Worm (Caenorhabditis elegans) whole organism, L1 larva: ENCODE measurements around the gene nep-4.

ENCODE experiments used
- F16B12.6 ChIP-seq: fragments of 150-350 bp; optimal IDR thresholded peaks from 2 replicates; lab custom pipeline; 2014; ENCODE audit warnings: missing biosample characterization, missing genetic modification characterization
- Y116A8C.19 ChIP-seq: sonication (generic microtip); optimal IDR thresholded peaks from 2 replicates; lab custom pipeline; 2016; ENCODE audit warnings: missing compliant biosample characterization, missing genetic modification characterization, borderline replicate concordance
- aha-1 ChIP-seq: fragments of 150-350 bp; optimal IDR thresholded peaks from 2 replicates; lab custom pipeline; 2014; ENCODE audit warnings: missing biosample characterization, missing genetic modification characterization
- aly-2 ChIP-seq: fragments of 150-350 bp; optimal IDR thresholded peaks from 2 replicates; lab custom pipeline; 2014; ENCODE audit warnings: missing biosample characterization, missing genetic modification characterization
- ceh-8 ChIP-seq: fragments of 200-800 bp; sonication (Bioruptor generic); optimal IDR thresholded peaks from 2 replicates; lab custom pipeline; 2018; ENCODE audit warnings: mild to moderate bottlenecking, missing genetic modification characterization, moderate library complexity, missing compliant biosample characterization
- ceh-82 ChIP-seq, 3 experiments: fragments of 150-350 bp in 1 of 3; sonication (generic microtip) in 2 of 3; optimal IDR thresholded peaks; 2 replicates each; lab custom pipeline; 2014 to 2017; ENCODE audit warnings: missing biosample characterization in 3 of 3, missing genetic modification characterization in 3 of 3
- ceh-88 ChIP-seq: fragments of 200-800 bp; sonication (Bioruptor generic); IDR thresholded peaks from 2 replicates; pipeline ENCODE4 v1.3.6; 2022; ENCODE audit warnings: missing genetic modification characterization, missing compliant biosample characterization
- ceh-90 ChIP-seq: sonication (generic microtip); optimal IDR thresholded peaks from 2 replicates; lab custom pipeline; 2016; ENCODE audit warnings: missing genetic modification characterization, missing compliant biosample characterization
- ces-1 ChIP-seq: fragments of 150-350 bp; optimal IDR thresholded peaks from 2 replicates; lab custom pipeline; 2014; ENCODE audit warnings: missing biosample characterization, missing genetic modification reagents, missing genetic modification characterization
- dsc-1 ChIP-seq: sonication (generic microtip); optimal IDR thresholded peaks from 2 replicates; lab custom pipeline; 2016; ENCODE audit warnings: mild to moderate bottlenecking, missing genetic modification characterization, missing compliant biosample characterization
- efl-1 ChIP-seq, 4 experiments: fragments of 150-350 bp; optimal IDR thresholded peaks in 3 of 4; peaks in 1 of 4; 1 replicate in 1 of 4; 2 replicates in 3 of 4; lab custom pipeline; 2014; ENCODE audit warnings: missing biosample characterization in 2 of 4, missing genetic modification characterization in 2 of 4, missing genetic modification reagents in 2 of 4
- efl-3 ChIP-seq: fragments of 200-800 bp; sonication (Bioruptor generic); optimal IDR thresholded peaks from 2 replicates; lab custom pipeline; 2018; ENCODE audit warnings: mild to moderate bottlenecking, missing genetic modification characterization, missing compliant biosample characterization
- egl-27 ChIP-seq, 2 experiments: fragments of 150-350 bp in 1 of 2; sonication (generic microtip); optimal IDR thresholded peaks; 3 replicates each; lab custom pipeline; 2017 to 2018; ENCODE audit warnings: missing biosample characterization in 2 of 2, missing genetic modification characterization in 2 of 2, missing genetic modification reagents in 2 of 2
- fkh-4 ChIP-seq: sonication (generic microtip); optimal IDR thresholded peaks from 2 replicates; lab custom pipeline; 2016; ENCODE audit warnings: missing compliant biosample characterization, missing genetic modification characterization, borderline replicate concordance
- fkh-8 ChIP-seq: sonication (generic microtip); optimal IDR thresholded peaks from 2 replicates; lab custom pipeline; 2016; ENCODE audit warnings: mild to moderate bottlenecking, missing genetic modification characterization, missing compliant biosample characterization
- fos-1 ChIP-seq: fragments of 150-350 bp; optimal IDR thresholded peaks from 2 replicates; lab custom pipeline; 2014; ENCODE audit warnings: missing biosample characterization, missing genetic modification characterization
- hlh-17 ChIP-seq: fragments of 200-800 bp; sonication (Bioruptor generic); optimal IDR thresholded peaks from 2 replicates; lab custom pipeline; 2018; ENCODE audit warnings: missing genetic modification characterization, mild to moderate bottlenecking, missing compliant biosample characterization, moderate library complexity, borderline replicate concordance
- irx-1 ChIP-seq: sonication (generic microtip); optimal IDR thresholded peaks from 2 replicates; lab custom pipeline; 2016; ENCODE audit warnings: missing genetic modification characterization, missing compliant biosample characterization
- lin-14 ChIP-seq: fragments of 200-800 bp; sonication (Bioruptor generic); optimal IDR thresholded peaks from 2 replicates; lab custom pipeline; 2018; ENCODE audit warnings: mild to moderate bottlenecking, missing genetic modification characterization, moderate library complexity, missing compliant biosample characterization
- lin-15B ChIP-seq: fragments of 150-350 bp; sonication (generic microtip); optimal IDR thresholded peaks from 3 replicates; lab custom pipeline; 2014; ENCODE audit warnings: missing biosample characterization, missing genetic modification characterization
- lin-35 ChIP-seq, 2 experiments: fragments of 150-350 bp; optimal IDR thresholded peaks; 2 replicates each; lab custom pipeline; 2014; ENCODE audit warnings: missing biosample characterization in 2 of 2, missing genetic modification characterization in 2 of 2, missing genetic modification reagents in 2 of 2
- lin-39 ChIP-seq: fragments of 150-350 bp; optimal IDR thresholded peaks from 2 replicates; lab custom pipeline; 2014; ENCODE audit warnings: missing biosample characterization, missing genetic modification reagents, missing genetic modification characterization
- mab-9 ChIP-seq: fragments of 200-800 bp; sonication (Bioruptor generic); IDR thresholded peaks from 2 replicates; pipeline ENCODE4 v1.3.6; 2022; ENCODE audit warnings: missing genetic modification reagents, missing genetic modification characterization, missing compliant biosample characterization
- mdl-1 ChIP-seq, 2 experiments: fragments of 150-350 bp; optimal IDR thresholded peaks; 2 replicates each; lab custom pipeline; 2014 to 2017; ENCODE audit warnings: missing biosample characterization in 2 of 2, missing genetic modification characterization in 2 of 2, inconsistent platforms in 1 of 2
- mep-1 ChIP-seq: fragments of 150-350 bp; optimal IDR thresholded peaks from 2 replicates; lab custom pipeline; 2014; ENCODE audit warnings: missing biosample characterization, missing genetic modification characterization
- nhr-11 ChIP-seq: fragments of 150-350 bp; optimal IDR thresholded peaks from 2 replicates; lab custom pipeline; 2014; ENCODE audit warnings: missing biosample characterization, missing genetic modification characterization
- nhr-19 ChIP-seq: fragments of 200-800 bp; sonication (Bioruptor generic); conservative IDR thresholded peaks from 2 replicates; pipeline ENCODE4 v1.3.6; 2022; ENCODE audit warnings: missing genetic modification characterization, missing compliant biosample characterization
- nhr-20 ChIP-seq: sonication (generic microtip); optimal IDR thresholded peaks from 2 replicates; lab custom pipeline; 2016; ENCODE audit warnings: mild to moderate bottlenecking, missing genetic modification characterization, missing compliant biosample characterization
- nhr-71 ChIP-seq: sonication (generic microtip); optimal IDR thresholded peaks from 2 replicates; lab custom pipeline; 2016; ENCODE audit warnings: mild to moderate bottlenecking, missing genetic modification characterization, moderate library complexity, missing compliant biosample characterization
- nhr-77 ChIP-seq: fragments of 150-350 bp; optimal IDR thresholded peaks from 2 replicates; lab custom pipeline; 2014; ENCODE audit warnings: missing biosample characterization, missing genetic modification characterization
- nhr-85 ChIP-seq: sonication (generic microtip); peaks from one replicate; lab custom pipeline; 2016; ENCODE audit warnings: missing genetic modification characterization, inconsistent platforms, missing compliant biosample characterization
- pag-3 ChIP-seq: sonication (generic microtip); optimal IDR thresholded peaks from 2 replicates; lab custom pipeline; 2017; ENCODE audit warnings: missing genetic modification characterization, mild to moderate bottlenecking, missing compliant biosample characterization, antibody characterized with exemption, borderline replicate concordance; ENCODE audit not compliant: insufficient read depth
- rnt-1 ChIP-seq: sonication (generic microtip); optimal IDR thresholded peaks from 2 replicates; lab custom pipeline; 2016; ENCODE audit warnings: mild to moderate bottlenecking, missing genetic modification characterization, moderate library complexity, missing compliant biosample characterization
- skn-1 ChIP-seq: fragments of 150-350 bp; optimal IDR thresholded peaks from 2 replicates; lab custom pipeline; 2014; ENCODE audit warnings: missing biosample characterization, missing genetic modification characterization
- snpc-4 ChIP-seq: fragments of 150-350 bp; optimal IDR thresholded peaks from 2 replicates; lab custom pipeline; 2014; ENCODE audit warnings: missing biosample characterization, missing genetic modification characterization
- swsn-7 ChIP-seq: sonication (generic microtip); optimal IDR thresholded peaks from 2 replicates; lab custom pipeline; 2016; ENCODE audit warnings: missing genetic modification characterization, missing compliant biosample characterization
- tbx-2 ChIP-seq: sonication (generic microtip); optimal IDR thresholded peaks from 2 replicates; lab custom pipeline; 2016; ENCODE audit warnings: missing genetic modification characterization, missing compliant biosample characterization
- tlp-1 ChIP-seq: fragments of 150-350 bp; optimal IDR thresholded peaks from 2 replicates; lab custom pipeline; 2014; ENCODE audit warnings: missing biosample characterization, missing genetic modification characterization
- unc-130 ChIP-seq: fragments of 150-350 bp; optimal IDR thresholded peaks from 2 replicates; lab custom pipeline; 2017; ENCODE audit warnings: missing biosample characterization, missing genetic modification characterization, inconsistent platforms
- unc-62 ChIP-seq: fragments of 150-350 bp; optimal IDR thresholded peaks from 2 replicates; lab custom pipeline; 2014; ENCODE audit warnings: missing biosample characterization, missing genetic modification reagents, missing genetic modification characterization
- xbp-1 ChIP-seq: sonication (generic microtip); optimal IDR thresholded peaks from 2 replicates; lab custom pipeline; 2016; ENCODE audit warnings: missing genetic modification characterization, missing compliant biosample characterization
- zag-1 ChIP-seq: fragments of 150-350 bp; optimal IDR thresholded peaks from 2 replicates; lab custom pipeline; 2014; ENCODE audit warnings: missing biosample characterization, missing genetic modification characterization

Gene nep-4

DNA sequence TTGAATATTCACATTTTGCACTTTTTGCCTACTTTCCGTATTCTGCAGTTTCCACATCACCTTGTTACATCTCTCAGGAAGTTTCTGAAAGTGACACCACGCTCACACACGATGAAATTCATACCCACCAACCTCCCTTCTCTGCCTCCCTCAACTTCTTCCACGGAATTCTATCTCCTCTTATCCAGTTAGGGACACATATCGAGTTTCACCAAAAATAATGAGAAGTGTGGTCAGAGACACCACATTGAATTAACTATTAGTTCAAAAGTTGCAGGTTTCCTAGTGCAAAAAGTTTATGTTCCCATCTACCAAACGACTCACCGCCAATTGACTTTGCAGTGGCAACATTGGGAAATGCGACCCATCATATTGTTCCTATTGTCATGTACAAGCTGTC, 12.8 kb downstream of the nep-4 start:
- TF ChIP-seq nhr-85 (tag; lab: Kevin White, UChicago): peak; percentile 17
- TF ChIP-seq ces-1 (GFP tag; lab: Kevin White, UChicago): no peak

DNA sequence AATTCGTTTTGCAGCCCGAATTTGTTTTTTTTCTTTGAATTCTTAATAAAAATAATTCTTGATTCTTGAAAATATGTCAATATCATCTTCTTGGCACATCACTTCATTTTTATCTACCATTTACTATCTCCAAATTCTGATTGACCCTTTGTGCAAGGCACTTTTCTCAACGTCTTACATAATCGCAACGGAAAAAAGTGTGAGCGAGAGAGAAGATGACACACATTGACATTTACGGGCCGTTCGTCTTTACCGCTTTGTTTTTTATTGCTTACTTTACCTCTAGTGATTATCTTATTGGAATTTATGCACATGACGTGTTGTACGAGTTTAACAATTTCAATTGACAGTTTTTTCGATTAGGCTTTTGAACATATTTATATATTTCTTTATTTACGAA, 14.6 kb downstream of the nep-4 start:
- no peak for TF ChIP-seq unc-62 (GFP tag; lab: Kevin White, UChicago)
- no peak for TF ChIP-seq mdl-1 (tag; optimal IDR thresholded peaks at IDR 0.05; lab: Kevin White, UChicago)
- no peak for TF ChIP-seq aha-1 (tag; lab: Kevin White, UChicago)
- TF ChIP-seq pag-3 (tag; lab: Kevin White, UChicago): no peak
- TF ChIP-seq swsn-7 (tag; lab: Kevin White, UChicago): no peak
- no peak for TF ChIP-seq fkh-4 (tag; lab: Kevin White, UChicago)
- TF ChIP-seq mab-9 (GFP tag; lab: Robert Waterston, UW): no peak
- TF ChIP-seq unc-130 (tag; lab: Kevin White, UChicago): no peak
- no peak for TF ChIP-seq hlh-17 (GFP tag; lab: Kevin White, UChicago)
- TF ChIP-seq zag-1 (tag; lab: Kevin White, UChicago): no peak
- no peak for TF ChIP-seq lin-14
- TF ChIP-seq tlp-1 (tag; lab: Kevin White, UChicago): no peak
- TF ChIP-seq dsc-1 (tag; lab: Kevin White, UChicago): no peak
- no peak for TF ChIP-seq nhr-71 (tag; lab: Kevin White, UChicago)

DNA sequence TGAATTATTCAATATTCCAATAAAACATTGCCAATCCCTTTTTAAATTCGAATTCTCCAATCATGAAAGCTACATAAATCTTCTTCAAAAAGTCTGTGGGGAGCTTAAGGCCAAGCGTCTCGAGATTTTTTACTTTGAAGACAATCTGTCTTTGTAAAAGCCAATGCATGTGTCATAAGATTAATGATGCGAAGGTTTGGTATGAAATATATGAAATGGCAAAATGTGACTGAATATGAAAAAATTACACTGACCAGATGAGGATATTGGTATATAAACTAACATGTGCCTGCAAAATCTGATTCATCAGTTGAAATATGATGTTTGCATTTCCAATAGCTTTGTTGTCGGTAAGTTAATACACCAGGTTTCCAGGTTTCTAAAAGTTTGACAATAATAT, 17.3 kb downstream of the nep-4 start, which contains the start of gene C53B7.2:
Gene C53B7.2, plus strand, starts transcription at position 301 of the 400 bp plus-strand sequence.
- TF ChIP-seq mep-1 (tag; lab: Kevin White, UChicago): no peak
- TF ChIP-seq lin-14: peak; percentile 5

DNA sequence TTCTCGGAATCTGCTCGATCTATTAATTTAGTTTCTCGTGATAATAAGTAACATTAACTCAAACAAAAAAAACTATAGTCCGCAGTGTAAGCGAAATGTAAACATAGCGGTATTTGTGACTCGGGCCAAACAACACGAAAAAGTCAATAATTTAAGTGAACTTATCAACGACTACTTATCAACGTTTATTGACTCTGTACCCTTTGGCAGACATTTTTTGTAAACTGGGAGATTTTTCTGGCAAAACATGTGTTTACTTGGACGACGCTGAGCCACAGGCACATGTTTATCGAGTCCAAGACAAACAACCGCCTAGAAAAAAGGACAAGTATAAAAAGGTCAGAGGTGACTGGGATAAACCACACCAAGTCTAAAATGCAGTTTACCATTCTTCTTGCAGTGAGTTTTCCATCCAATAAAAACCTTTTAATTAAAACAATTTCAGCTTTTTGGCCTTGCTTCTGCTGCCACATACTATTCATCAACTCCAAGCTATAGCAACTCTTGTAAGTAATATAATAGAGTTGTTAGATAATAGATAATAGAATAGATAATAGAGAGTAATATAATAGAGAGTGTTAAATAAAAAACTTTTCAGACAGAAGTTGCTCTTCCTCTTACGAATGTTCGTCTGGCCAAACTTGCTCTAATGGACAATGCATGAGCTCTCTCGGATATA, 18.7 kb downstream of the nep-4 start, which contains the start of gene C53B7.3:
Gene C53B7.3, plus strand, starts transcription at position 362 of the 679 bp plus-strand sequence.
- TF ChIP-seq tbx-2 (peak; percentile 66), nhr-20 (tag; lab: Kevin White, UChicago) (peak; percentile 13), aha-1 (tag; lab: Kevin White, UChicago) (no peak), ceh-82 (tag; optimal IDR thresholded peaks at IDR 0.05; lab: Kevin White, UChicago) (no peak), F16B12.6 (no peak), efl-1 (optimal IDR thresholded peaks at IDR 0.05; lab: Kevin White, UChicago) (no peak), efl-1 (GFP tag; optimal IDR thresholded peaks at IDR 0.05 in 1 of 2; lab: Kevin White, UChicago) (peak in 1 of 2 experiments; percentile 47), nhr-77 (tag; lab: Kevin White, UChicago) (peak; percentile 47)

DNA sequence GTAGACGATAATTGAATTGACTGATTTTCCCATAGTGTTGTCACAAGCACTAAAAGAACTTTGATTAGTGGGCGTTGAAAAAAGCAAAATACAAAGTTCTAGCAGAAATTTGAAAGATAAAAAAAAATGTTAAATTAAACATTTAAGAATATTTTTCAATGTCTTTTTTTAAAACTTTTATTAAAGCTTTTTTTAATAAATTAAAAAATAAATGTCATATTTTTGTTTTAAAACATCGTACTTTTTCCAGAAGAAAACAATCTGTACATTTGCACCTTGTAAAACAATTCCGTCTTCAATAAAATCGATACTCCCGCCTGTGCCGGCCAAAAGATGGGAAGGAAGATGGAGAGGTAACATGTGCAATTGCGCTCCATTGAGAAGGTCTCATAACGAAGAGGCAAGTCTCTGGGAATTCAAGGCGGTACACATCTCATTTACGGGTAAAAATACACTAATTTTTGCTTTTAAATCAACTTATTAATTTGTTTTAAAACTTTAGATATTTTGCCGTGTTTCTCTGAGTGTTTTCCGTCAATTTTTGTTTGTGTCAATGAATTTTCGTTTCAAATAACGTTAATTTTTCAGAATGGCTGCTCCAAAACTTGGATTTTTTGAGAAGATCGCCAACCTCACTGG, 22.4 kb downstream of the nep-4 start, which contains the start of the genes glr-6 and asg-2:
Gene glr-6, minus strand, starts transcription at position 51 of the 639 bp plus-strand sequence.
Gene asg-2, plus strand, starts transcription at position 589 of the 639 bp plus-strand sequence.
- TF ChIP-seq lin-15B (peak; percentile 86), lin-39 (peak; percentile 55), nhr-19 (peak; percentile 82), xbp-1 (tag; lab: Kevin White, UChicago) (peak; percentile 93), Y116A8C.19 (tag; lab: Kevin White, UChicago) (no peak), mep-1 (tag; lab: Kevin White, UChicago) (peak; percentile 91), irx-1 (tag; lab: Kevin White, UChicago) (peak; percentile 43), ceh-88 (GFP tag; lab: Robert Waterston, UW) (0 out of 2 replicates have a peak, but pooled peaks have one; percentile 26), snpc-4 (peak; percentile 28), egl-27 (tag; optimal IDR thresholded peaks at IDR 0.05; lab: Kevin White, UChicago) (peak in 1 of 2 experiments; percentile 3), lin-14 (peak; percentile 89), efl-3 (GFP tag; lab: Kevin White, UChicago) (no peak), lin-35 (GFP tag; optimal IDR thresholded peaks at IDR 0.05; lab: Kevin White, UChicago) (peak; percentile 63 to 89), F16B12.6 (peak; percentile 37), ceh-90 (tag; lab: Kevin White, UChicago) (no peak), fos-1 (tag; lab: Kevin White, UChicago) (peak; percentile 81), skn-1 (peak; percentile 60), fkh-8 (tag; lab: Kevin White, UChicago) (peak; percentile 77), ceh-8 (GFP tag; lab: Kevin White, UChicago) (no peak), aly-2 (tag; lab: Kevin White, UChicago) (no peak), ces-1 (GFP tag; lab: Kevin White, UChicago) (no peak), nhr-11 (tag; lab: Kevin White, UChicago) (peak; percentile 32), rnt-1 (peak; percentile 86)
